Worm (Caenorhabditis elegans): ENCODE results near the gene glb-3.
A peak's percentile ranks its signal among the peaks of the same experiment; 100 is the strongest.

glb-3 gene

DNA sequence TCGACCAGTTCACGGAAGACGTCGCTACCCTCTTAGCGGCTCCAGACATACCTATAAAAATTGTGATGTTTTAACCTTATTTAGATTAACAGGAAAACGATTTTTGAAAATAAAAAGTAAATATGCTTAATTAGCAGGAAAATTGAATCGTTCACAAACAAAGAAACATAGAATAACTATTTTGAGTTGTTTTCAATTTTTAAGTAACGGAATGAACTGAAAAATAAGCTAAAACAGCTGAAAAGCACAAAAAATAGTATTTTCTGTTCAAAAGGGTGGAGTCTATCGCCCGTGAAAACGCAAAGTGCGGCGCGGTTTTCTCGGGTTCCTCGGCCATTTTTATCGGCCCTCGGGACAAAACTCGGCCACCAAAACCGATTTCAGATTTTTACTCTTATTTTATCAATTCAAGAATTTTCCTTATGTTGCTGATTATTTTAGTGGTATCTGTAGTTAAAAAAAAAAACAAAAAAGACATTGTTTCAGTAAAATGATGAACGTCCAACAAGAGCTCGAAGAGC, 10.5 kb upstream of the glb-3 start, which contains the start of the genes atp-5 and lmtr-3 (continued):
- TF ChIP-seq eyg-1 (tag; optimal IDR thresholded peaks at IDR 0.05) (no peak), unc-3 (GFP tag; conservative IDR thresholded peaks at IDR 0.05) (no peak), unc-3 (tag; optimal IDR thresholded peaks at IDR 0.05) (no peak), zip-5 (tag; optimal IDR thresholded peaks at IDR 0.05) (peak; percentile 74), T23F11.4 (GFP tag; optimal IDR thresholded peaks at IDR 0.05) (no peak), lim-6 (tag; optimal IDR thresholded peaks at IDR 0.05) (peak; percentile 71), hlh-8 (tag; optimal IDR thresholded peaks at IDR 0.05) (peak; percentile 80), K02D7.2 (tag; optimal IDR thresholded peaks at IDR 0.05) (no peak), ahr-1 (tag; optimal IDR thresholded peaks at IDR 0.05) (peak; percentile 23), tbx-2 (tag; optimal IDR thresholded peaks at IDR 0.05) (peak; percentile 87), nfya-1 (tag; optimal IDR thresholded peaks at IDR 0.05) (peak; percentile 39), sox-4 (tag; optimal IDR thresholded peaks at IDR 0.05) (no peak)

DNA sequence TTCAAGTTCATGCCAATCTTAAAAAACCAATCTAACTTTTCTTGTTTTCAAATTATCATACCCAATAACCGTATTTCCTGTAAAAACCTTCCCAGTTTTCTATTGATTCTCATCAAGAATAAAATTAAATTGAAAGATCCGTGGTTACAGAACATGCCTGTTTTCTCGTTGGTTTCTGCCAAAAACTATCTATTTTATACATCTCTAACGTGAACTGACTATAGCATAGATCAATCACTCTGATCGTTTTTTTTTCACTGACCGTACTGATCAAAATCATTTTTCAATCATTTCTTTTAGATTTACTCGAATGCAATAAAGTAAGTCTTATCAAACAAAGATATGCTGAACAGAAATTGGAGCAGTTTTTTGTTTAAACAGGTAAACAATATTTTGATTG, 9.5 kb upstream of the glb-3 start, which contains the start of gene C06H2.2:
Gene C06H2.2, plus strand, starts transcription at position 301 of the 400 bp plus-strand sequence.
- no peak for TF ChIP-seq hlh-15 (tag; optimal IDR thresholded peaks at IDR 0.05)
- TF ChIP-seq ceh-48 (tag; optimal IDR thresholded peaks at IDR 0.05), result no peak
- no peak for TF ChIP-seq elt-2 (tag; optimal IDR thresholded peaks at IDR 0.05)
- no peak for TF ChIP-seq ceh-9 (tag; optimal IDR thresholded peaks at IDR 0.05)
- TF ChIP-seq pros-1 (tag; optimal IDR thresholded peaks at IDR 0.05), result no peak
- no peak for TF ChIP-seq unc-55 (GFP tag; optimal IDR thresholded peaks at IDR 0.05)
- TF ChIP-seq unc-42 (tag; optimal IDR thresholded peaks at IDR 0.05), result no peak
- TF ChIP-seq unc-3 (GFP tag; conservative IDR thresholded peaks at IDR 0.05), result no peak
- no peak for TF ChIP-seq unc-3 (tag; optimal IDR thresholded peaks at IDR 0.05)
- no peak for TF ChIP-seq ceh-31 (tag; optimal IDR thresholded peaks at IDR 0.05)
- no peak for TF ChIP-seq ceh-24 (tag; optimal IDR thresholded peaks at IDR 0.05)
- no peak for TF ChIP-seq C38D4.7 (GFP tag; optimal IDR thresholded peaks at IDR 0.05)
- no peak for TF ChIP-seq sox-4 (tag; optimal IDR thresholded peaks at IDR 0.05)
- TF ChIP-seq syd-9 (tag; optimal IDR thresholded peaks at IDR 0.05), result no peak
- TF ChIP-seq fkh-10 (GFP tag; optimal IDR thresholded peaks at IDR 0.05), result no peak
- no peak for TF ChIP-seq fax-1 (tag; optimal IDR thresholded peaks at IDR 0.05)
- TF ChIP-seq F13H6.1 (tag; optimal IDR thresholded peaks at IDR 0.05), result no peak
- TF ChIP-seq elt-4 (tag; optimal IDR thresholded peaks at IDR 0.05), result no peak
- TF ChIP-seq nhr-11 (tag; optimal IDR thresholded peaks at IDR 0.05), result no peak

DNA sequence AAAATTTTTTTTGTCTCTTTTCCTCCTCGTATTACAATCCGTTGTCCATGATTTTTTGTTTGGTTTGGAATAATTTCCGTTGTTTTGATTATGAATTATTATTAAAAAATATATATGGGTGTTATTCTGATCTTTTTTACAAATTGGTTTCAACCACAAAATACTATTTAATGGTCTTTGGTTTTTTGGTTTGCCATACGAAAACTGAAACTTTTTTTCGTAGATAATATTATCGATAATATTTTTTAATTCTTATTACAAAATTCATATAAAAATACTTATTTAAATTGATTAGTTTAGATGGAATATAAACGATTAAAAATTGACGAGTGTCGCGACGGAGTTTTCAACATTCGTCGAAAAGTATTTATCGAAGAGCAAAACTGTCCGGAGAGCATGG, 7.2 kb upstream of the glb-3 start, which contains the start of gene jmjd-5:
Gene jmjd-5, plus strand, starts transcription at position 301 of the 400 bp plus-strand sequence.
- TF ChIP-seq hlh-13 (GFP tag; optimal IDR thresholded peaks at IDR 0.05) (no peak), nhr-11 (tag; optimal IDR thresholded peaks at IDR 0.05) (no peak), tbx-7 (tag; optimal IDR thresholded peaks at IDR 0.05) (no peak), Y22D7AL.16 (tag; optimal IDR thresholded peaks at IDR 0.05) (no peak), ceh-45 (GFP tag; IDR thresholded peaks at IDR 0.05) (no peak), pha-2 (tag; optimal IDR thresholded peaks at IDR 0.05) (no peak), lim-6 (tag; optimal IDR thresholded peaks at IDR 0.05) (no peak), ahr-1 (tag; optimal IDR thresholded peaks at IDR 0.05) (no peak), ceh-9 (tag; optimal IDR thresholded peaks at IDR 0.05) (no peak)

DNA sequence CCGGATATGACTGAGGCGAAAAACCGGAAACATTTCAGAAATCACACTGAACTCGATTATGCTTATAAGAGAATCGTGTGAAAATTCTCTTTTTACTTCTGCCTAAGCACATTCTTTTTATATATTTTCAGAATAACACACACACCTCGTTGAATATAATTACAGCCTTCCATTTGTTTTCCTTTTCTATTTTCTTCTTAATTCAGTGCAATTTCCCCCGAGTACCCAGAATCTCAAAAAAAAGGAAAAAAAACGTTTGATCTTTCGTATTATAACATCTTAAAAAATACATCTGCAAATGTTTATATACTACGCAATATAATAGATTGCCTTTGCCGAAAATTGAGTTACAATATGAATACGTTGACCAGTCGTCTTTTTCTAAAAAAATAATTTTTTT, 2.6 kb upstream of the glb-3 start:
- TF ChIP-seq ceh-6 (GFP tag; optimal IDR thresholded peaks at IDR 0.05) (no peak), nhr-232 (tag; optimal IDR thresholded peaks at IDR 0.05) (no peak), eyg-1 (tag; optimal IDR thresholded peaks at IDR 0.05) (no peak), unc-55 (GFP tag; optimal IDR thresholded peaks at IDR 0.05) (no peak), ceh-22 (tag; optimal IDR thresholded peaks at IDR 0.05) (no peak), mec-3 (tag; optimal IDR thresholded peaks at IDR 0.05; ENCODE audit: borderline replicate concordance) (no peak), pag-3 (tag; optimal IDR thresholded peaks at IDR 0.05; ENCODE audit: borderline replicate concordance) (no peak), ceh-45 (GFP tag; IDR thresholded peaks at IDR 0.05) (no peak), zip-5 (tag; optimal IDR thresholded peaks at IDR 0.05) (no peak)
